Fruit fly (Drosophila melanogaster) whole organism, wandering third instar larva: Measurements from ENCODE around the gene RpS28-like.

Source experiments
- Abd-B ChIP-seq: fragments of >200 bp; optimal IDR thresholded peaks from 2 replicates; lab custom pipeline; 2017; ENCODE audit warnings: missing biosample characterization, missing genetic modification characterization
- CG32264 ChIP-seq: fragments of 200-800 bp; sonication (Bioruptor generic); optimal IDR thresholded peaks from 2 replicates; lab custom pipeline; 2016; ENCODE audit warnings: missing biosample characterization, missing genetic modification characterization
- CG9705 ChIP-seq: fragments of 200-800 bp; sonication (Bioruptor generic); optimal IDR thresholded peaks from 2 replicates; lab custom pipeline; 2018; ENCODE audit warnings: missing biosample characterization, mild to moderate bottlenecking, missing genetic modification characterization
- Dfd ChIP-seq: fragments of >200 bp; optimal IDR thresholded peaks from 2 replicates; lab custom pipeline; 2017; ENCODE audit warnings: missing biosample characterization, missing genetic modification characterization
- Dif ChIP-seq: fragments of 200-275, 200-300 bp; sonication (Bioruptor generic); optimal IDR thresholded peaks from 2 replicates; lab custom pipeline; 2018; ENCODE audit warnings: missing biosample characterization, missing genetic modification characterization; ENCODE audit not compliant: partially characterized antibody
- GATAd ChIP-seq: sonication (Bioruptor generic); optimal IDR thresholded peaks from 2 replicates; lab custom pipeline; 2016; ENCODE audit warnings: missing biosample characterization, missing genetic modification characterization
- HLH106 ChIP-seq: fragments of 200-800 bp; optimal IDR thresholded peaks from 3 replicates; lab custom pipeline; 2019; ENCODE audit warnings: missing biosample characterization, mild to moderate bottlenecking, missing genetic modification characterization, moderate library complexity
- Hnf4 ChIP-seq: fragments of 200-800 bp; sonication (Bioruptor generic); optimal IDR thresholded peaks from 2 replicates; lab custom pipeline; 2016; ENCODE audit warnings: missing biosample characterization, mild to moderate bottlenecking, missing genetic modification characterization
- Hr83 ChIP-seq: fragments of 200-300 bp; sonication (Bioruptor generic); optimal IDR thresholded peaks from 2 replicates; lab custom pipeline; 2016; ENCODE audit warnings: missing biosample characterization, mild to moderate bottlenecking, missing genetic modification characterization, moderate library complexity; ENCODE audit not compliant: poor library complexity, severe bottlenecking
- Jra ChIP-seq: sonication (Bioruptor generic); optimal IDR thresholded peaks from 2 replicates; lab custom pipeline; 2016; ENCODE audit warnings: missing biosample characterization, missing genetic modification characterization
- Mio ChIP-seq: sonication (Bioruptor generic); optimal IDR thresholded peaks from 2 replicates; lab custom pipeline; 2016; ENCODE audit warnings: missing biosample characterization, missing genetic modification characterization
- Myc ChIP-seq: fragments of >200 bp; optimal IDR thresholded peaks from 2 replicates; lab custom pipeline; 2017
- N ChIP-seq: fragments of >200 bp; optimal IDR thresholded peaks from 2 replicates; lab custom pipeline; 2018; ENCODE audit warnings: missing biosample characterization, missing external identifiers, missing genetic modification characterization
- Sp1 ChIP-seq: fragments of 200-800 bp; sonication (Bioruptor generic); optimal IDR thresholded peaks from 3 replicates; lab custom pipeline; 2019; ENCODE audit warnings: missing biosample characterization, mild to moderate bottlenecking, missing genetic modification characterization, moderate library complexity
- Vsx2 ChIP-seq: fragments of 200-300, 225-300 bp; sonication (Bioruptor generic); optimal IDR thresholded peaks from 2 replicates; lab custom pipeline; 2018; ENCODE audit warnings: missing biosample characterization, missing genetic modification characterization; ENCODE audit not compliant: partially characterized antibody
- br ChIP-seq: fragments of 200-800 bp; sonication (Bioruptor generic); optimal IDR thresholded peaks from 2 replicates; lab custom pipeline; 2016; ENCODE audit warnings: missing biosample characterization, missing genetic modification characterization
- dl ChIP-seq, 2 experiments: fragments of 175-275, 200-275 bp in 1 of 2; fragments of 200-275 bp in 1 of 2; sonication (Bioruptor generic); optimal IDR thresholded peaks; lab custom pipeline; 2018; ENCODE audit warnings: mild to moderate bottlenecking in 2 of 2, missing biosample characterization in 2 of 2, missing genetic modification characterization in 2 of 2, moderate library complexity in 2 of 2; ENCODE audit not compliant: partially characterized antibody in 2 of 2, insufficient read depth in 1 of 2
- dmrt93B ChIP-seq: fragments of 200-800 bp; sonication (Bioruptor generic); optimal IDR thresholded peaks from 2 replicates; lab custom pipeline; 2018; ENCODE audit warnings: missing biosample characterization, mild to moderate bottlenecking, missing genetic modification characterization
- dsf ChIP-seq: sonication (Bioruptor generic); optimal IDR thresholded peaks from 2 replicates; lab custom pipeline; 2016; ENCODE audit warnings: missing biosample characterization, missing genetic modification characterization, borderline replicate concordance
- ey ChIP-seq: fragments of 200-800 bp; sonication (Bioruptor generic); optimal IDR thresholded peaks from 2 replicates; lab custom pipeline; 2016; ENCODE audit warnings: missing biosample characterization, missing genetic modification characterization
- fru ChIP-seq: fragments of 200-800 bp; sonication (Bioruptor generic); optimal IDR thresholded peaks from 3 replicates; lab custom pipeline; 2016; ENCODE audit warnings: missing biosample characterization, mild to moderate bottlenecking, missing genetic modification characterization
- h ChIP-seq: fragments of 200-800 bp; sonication (Bioruptor generic); optimal IDR thresholded peaks from 3 replicates; lab custom pipeline; 2016; ENCODE audit warnings: missing biosample characterization, mild to moderate bottlenecking, missing genetic modification characterization
- jim ChIP-seq: fragments of 175-275, 200-325 bp; sonication (Bioruptor generic); optimal IDR thresholded peaks from 2 replicates; lab custom pipeline; 2016; ENCODE audit warnings: missing biosample characterization, mild to moderate bottlenecking, missing genetic modification characterization
- lola ChIP-seq: fragments of >200 bp; optimal IDR thresholded peaks from 2 replicates; lab custom pipeline; 2017; ENCODE audit warnings: missing biosample characterization, missing genetic modification characterization
- pan ChIP-seq: fragments of >200 bp; optimal IDR thresholded peaks from 2 replicates; lab custom pipeline; 2017
- psq ChIP-seq: fragments of 200-800 bp; sonication (Bioruptor generic); optimal IDR thresholded peaks from 3 replicates; lab custom pipeline; 2017; ENCODE audit warnings: missing biosample characterization, mild to moderate bottlenecking, missing genetic modification characterization, moderate library complexity
- rgr ChIP-seq: fragments of 200-800 bp; sonication (Bioruptor generic); optimal IDR thresholded peaks from 3 replicates; lab custom pipeline; 2016; ENCODE audit warnings: missing biosample characterization, mild to moderate bottlenecking, missing genetic modification characterization
- sage ChIP-seq: fragments of 200-800 bp; sonication (Bioruptor generic); optimal IDR thresholded peaks from 2 replicates; lab custom pipeline; 2016; ENCODE audit warnings: missing biosample characterization, mild to moderate bottlenecking, missing genetic modification characterization
- sv ChIP-seq: fragments of 200-800 bp; sonication (Bioruptor generic); optimal IDR thresholded peaks from 3 replicates; lab custom pipeline; 2016; ENCODE audit warnings: missing biosample characterization, missing genetic modification characterization
- tai ChIP-seq: sonication (Bioruptor generic); optimal IDR thresholded peaks from 2 replicates; lab custom pipeline; 2016; ENCODE audit warnings: missing biosample characterization, missing genetic modification characterization
- usp ChIP-seq: fragments of >200 bp; optimal IDR thresholded peaks from 2 replicates; lab custom pipeline; 2017; ENCODE audit warnings: missing biosample characterization, missing genetic modification characterization
- woc ChIP-seq: sonication (Bioruptor generic); optimal IDR thresholded peaks from 2 replicates; lab custom pipeline; 2016; ENCODE audit warnings: missing biosample characterization, mild to moderate bottlenecking, missing genetic modification characterization

Gene RpS28-like

dm6 chr2L:9420660-9421059, 15.9 kb upstream of the RpS28-like start:
- TF ChIP-seq woc (GFP tag; lab: Kevin White, UChicago), result no peak
- no peak for TF ChIP-seq N (GFP tag; lab: Kevin White, UChicago)
- TF ChIP-seq Abd-B (GFP tag; lab: Kevin White, UChicago), result no peak
- no peak for TF ChIP-seq CG32264
- TF ChIP-seq Vsx2 (GFP tag; lab: Kevin White, UChicago), result no peak
- TF ChIP-seq usp (GFP tag; lab: Kevin White, UChicago), result no peak
- no peak for TF ChIP-seq fru
- TF ChIP-seq sage (GFP tag; lab: Kevin White, UChicago), result no peak
- TF ChIP-seq Myc (lab: Kevin White, UChicago), result no peak
- no peak for TF ChIP-seq tai (GFP tag; lab: Kevin White, UChicago)
- no peak for TF ChIP-seq h (GFP tag; lab: Kevin White, UChicago)
- TF ChIP-seq psq (GFP tag; lab: Kevin White, UChicago), result no peak
- TF ChIP-seq lola (GFP tag; lab: Kevin White, UChicago), result no peak
- no peak for TF ChIP-seq Hnf4
- no peak for TF ChIP-seq Sp1 (GFP tag; lab: Kevin White, UChicago)
- TF ChIP-seq dl (GFP tag; optimal IDR thresholded peaks at IDR 0.05; lab: Kevin White, UChicago; ENCODE audit: insufficient read depth in 1 of 2, partially characterized antibody in 2 of 2), result no peak
- no peak for TF ChIP-seq rgr (GFP tag; lab: Kevin White, UChicago)
- TF ChIP-seq Jra (GFP tag; lab: Kevin White, UChicago), result no peak
- TF ChIP-seq Hr83 (GFP tag; lab: Kevin White, UChicago), result no peak
- no peak for TF ChIP-seq Dif (GFP tag; lab: Kevin White, UChicago)
- TF ChIP-seq, all 38 proteins: peak for 0

- TF ChIP-seq CG32264 (no peak), Dif (GFP tag; lab: Kevin White, UChicago) (no peak), rgr (GFP tag; lab: Kevin White, UChicago) (no peak), Myc (lab: Kevin White, UChicago) (no peak), sage (GFP tag; lab: Kevin White, UChicago) (no peak), ey (no peak), jim (GFP tag; lab: Kevin White, UChicago) (no peak), pan (lab: Kevin White, UChicago) (no peak), br (GFP tag; lab: Kevin White, UChicago) (no peak), dsf (GFP tag; lab: Kevin White, UChicago) (no peak), Hr83 (GFP tag; lab: Kevin White, UChicago) (no peak), fru (no peak), GATAd (GFP tag; lab: Kevin White, UChicago) (no peak), dmrt93B (no peak), Mio (GFP tag; lab: Kevin White, UChicago) (no peak), N (GFP tag; lab: Kevin White, UChicago) (no peak), tai (GFP tag; lab: Kevin White, UChicago) (no peak), woc (GFP tag; lab: Kevin White, UChicago) (no peak)
Observed at dm6 chr2L:9421312-9421711, 15.3 kb upstream of the RpS28-like start.

dm6 chr2L:9424193-9424592, 12.4 kb upstream of the RpS28-like start:
- TF ChIP-seq rgr (GFP tag; lab: Kevin White, UChicago), result no peak
- no peak for TF ChIP-seq CG32264
- TF ChIP-seq woc (GFP tag; lab: Kevin White, UChicago), result no peak
- no peak for TF ChIP-seq ey
- TF ChIP-seq GATAd (GFP tag; lab: Kevin White, UChicago), result no peak
- TF ChIP-seq CG9705 (GFP tag; lab: Kevin White, UChicago), result no peak
- TF ChIP-seq dl (GFP tag; optimal IDR thresholded peaks at IDR 0.05; lab: Kevin White, UChicago; ENCODE audit: insufficient read depth in 1 of 2, partially characterized antibody in 2 of 2), result no peak
- TF ChIP-seq sv, result no peak
- TF ChIP-seq lola (GFP tag; lab: Kevin White, UChicago), result no peak
- no peak for TF ChIP-seq Dfd (GFP tag; lab: Kevin White, UChicago)
- TF ChIP-seq tai (GFP tag; lab: Kevin White, UChicago), result no peak

dm6 chr2L:9426534-9426933, 10.1 kb upstream of the RpS28-like start, which contains the start of gene Fbp2:
Gene Fbp2, plus strand, starts transcription at chr2L:9426784.
- TF ChIP-seq rgr (GFP tag; lab: Kevin White, UChicago) (no peak), CG32264 (no peak), h (GFP tag; lab: Kevin White, UChicago) (no peak), Mio (GFP tag; lab: Kevin White, UChicago) (no peak), br (GFP tag; lab: Kevin White, UChicago) (no peak), Vsx2 (GFP tag; lab: Kevin White, UChicago) (no peak), Abd-B (GFP tag; lab: Kevin White, UChicago) (no peak), GATAd (GFP tag; lab: Kevin White, UChicago) (no peak), HLH106 (tag; lab: Kevin White, UChicago) (no peak)
